Worm (Caenorhabditis elegans): Measurements from ENCODE around the gene F54E7.6.

ce11 chrIII:5665710-5666109 lies 4.8 kb upstream of the F54E7.6 start:
- TF ChIP-seq nhr-237 (tag; optimal IDR thresholded peaks at IDR 0.05) = no peak
- no peak for TF ChIP-seq nhr-28 (tag; optimal IDR thresholded peaks at IDR 0.05)
